Fruit fly (Drosophila melanogaster): Measurements from ENCODE around the gene sa.

Gene sa

dm6 chr3L:21381746-21382145 lies 24.8 kb downstream of the sa start:
- TF ChIP-seq h (optimal IDR thresholded peaks at IDR 0.05) (no peak), psq (optimal IDR thresholded peaks at IDR 0.05) (no peak), Myc (optimal IDR thresholded peaks at IDR 0.05) (no peak), ttk (optimal IDR thresholded peaks at IDR 0.05) (no peak), Sin3A (optimal IDR thresholded peaks at IDR 0.05) (no peak)

dm6 chr3L:21380581-21381175 lies 25.9 kb downstream of the sa start:
- TF ChIP-seq Myc (optimal IDR thresholded peaks at IDR 0.05) (no peak), insv (optimal IDR thresholded peaks at IDR 0.05) (no peak), Sin3A (optimal IDR thresholded peaks at IDR 0.05) (no peak), h (optimal IDR thresholded peaks at IDR 0.05) (no peak), psq (optimal IDR thresholded peaks at IDR 0.05) (no peak), ttk (optimal IDR thresholded peaks at IDR 0.05) (no peak)

- TF ChIP-seq ttk (optimal IDR thresholded peaks at IDR 0.05) (no peak), Sin3A (optimal IDR thresholded peaks at IDR 0.05) (no peak), Myc (optimal IDR thresholded peaks at IDR 0.05) (no peak), h (optimal IDR thresholded peaks at IDR 0.05) (no peak), insv (optimal IDR thresholded peaks at IDR 0.05) (no peak), psq (optimal IDR thresholded peaks at IDR 0.05) (no peak)
Measured at dm6 chr3L:21380126-21380525, 26.4 kb downstream of the sa start.

dm6 chr3L:21371230-21371629 lies 35.3 kb downstream of the sa start:
- TF ChIP-seq h (optimal IDR thresholded peaks at IDR 0.05) = no peak
- TF ChIP-seq ttk (optimal IDR thresholded peaks at IDR 0.05) = no peak
- no peak for TF ChIP-seq Myc (optimal IDR thresholded peaks at IDR 0.05)
- TF ChIP-seq psq (optimal IDR thresholded peaks at IDR 0.05) = no peak
- TF ChIP-seq insv (optimal IDR thresholded peaks at IDR 0.05) = no peak
- TF ChIP-seq Sin3A (optimal IDR thresholded peaks at IDR 0.05) = no peak

dm6 chr3L:21363926-21364537 lies 42.5 kb downstream of the sa start:
- TF ChIP-seq insv (optimal IDR thresholded peaks at IDR 0.05) (no peak), psq (optimal IDR thresholded peaks at IDR 0.05) (no peak), Myc (optimal IDR thresholded peaks at IDR 0.05) (no peak)

dm6 chr3L:21359879-21360278 lies 46.7 kb downstream of the sa start, which contains the start of gene CG32440:
CG32440 (plus strand) TSS chr3L:21360179.
- TF ChIP-seq Sin3A (optimal IDR thresholded peaks at IDR 0.05) = no peak
- no peak for TF ChIP-seq insv (optimal IDR thresholded peaks at IDR 0.05)
- TF ChIP-seq Myc (optimal IDR thresholded peaks at IDR 0.05) = no peak
- TF ChIP-seq ttk (optimal IDR thresholded peaks at IDR 0.05) = no peak
- no peak for TF ChIP-seq h (optimal IDR thresholded peaks at IDR 0.05)
- no peak for TF ChIP-seq psq (optimal IDR thresholded peaks at IDR 0.05)

- TF ChIP-seq h (optimal IDR thresholded peaks at IDR 0.05) (no peak), psq (optimal IDR thresholded peaks at IDR 0.05) (no peak), Myc (optimal IDR thresholded peaks at IDR 0.05) (no peak), ttk (optimal IDR thresholded peaks at IDR 0.05) (no peak), insv (optimal IDR thresholded peaks at IDR 0.05) (no peak), Sin3A (optimal IDR thresholded peaks at IDR 0.05) (no peak)
Measured at dm6 chr3L:21357383-21357782, 49.2 kb downstream of the sa start, which contains the start of gene CG32437. CG32437 (plus strand) TSS chr3L:21357683.

- no peak for TF ChIP-seq h (optimal IDR thresholded peaks at IDR 0.05)
- TF ChIP-seq insv (optimal IDR thresholded peaks at IDR 0.05) = no peak
- TF ChIP-seq Myc (optimal IDR thresholded peaks at IDR 0.05) = no peak
- TF ChIP-seq psq (optimal IDR thresholded peaks at IDR 0.05) = no peak
- no peak for TF ChIP-seq ttk (optimal IDR thresholded peaks at IDR 0.05)
- TF ChIP-seq Sin3A (optimal IDR thresholded peaks at IDR 0.05) = no peak
Measured at dm6 chr3L:21356395-21356794, 50.1 kb downstream of the sa start, which contains the start of gene CG12971. CG12971 (minus strand) TSS chr3L:21356495.

Data from Kc167 (cell line).